Worm (Caenorhabditis elegans) whole organism, midembryonic: ENCODE measurements around the gene F57G8.7.

Source experiments
- cog-1 ChIP-seq: sonication (generic microtip); optimal IDR thresholded peaks from 2 replicates; lab custom pipeline; 2016; ENCODE audit warnings: missing genetic modification characterization, missing compliant biosample characterization
- ref-1 ChIP-seq: fragments of 200-800 bp; sonication (Bioruptor generic); conservative IDR thresholded peaks from 2 replicates; pipeline ENCODE4 v1.3.6; 2022; ENCODE audit warnings: missing genetic modification reagents, missing genetic modification characterization, missing compliant biosample characterization
- tab-1 ChIP-seq: fragments of 200-800 bp; sonication (Bioruptor generic); IDR thresholded peaks from 2 replicates; pipeline ENCODE4 v1.3.6; 2022; ENCODE audit warnings: missing genetic modification characterization, missing compliant biosample characterization

ce11 chrV:16292409-16292808 is 36.5 kb upstream of the F57G8.7 start, which contains the start of gene oac-5:
- TF ChIP-seq cog-1 (tag; lab: Kevin White, UChicago) (no peak), tab-1 (GFP tag; lab: Robert Waterston, UW) (no peak), ref-1 (GFP tag; lab: Robert Waterston, UW) (no peak)
